Fruit fly (Drosophila melanogaster) whole organism, embryonic: ENCODE data around the gene CG8851.
A peak's percentile ranks its signal among the peaks of the same experiment; 100 is the strongest.

Source experiments
- Abd-B ChIP-seq: fragments of 200-800 bp; sonication (Bioruptor generic); optimal IDR thresholded peaks from 2 replicates; lab custom pipeline; 2018; ENCODE audit warnings: missing biosample characterization, mild to moderate bottlenecking, missing genetic modification characterization, moderate library complexity
- Ada2b ChIP-seq: fragments of 200-800 bp; sonication (Bioruptor generic); IDR thresholded peaks from 2 replicates; pipeline ENCODE4 v1.3.6; 2022; ENCODE audit warnings: missing biosample characterization, missing genetic modification characterization
- Asciz ChIP-seq: fragments of 200-800 bp; sonication (Bioruptor generic); optimal IDR thresholded peaks from 2 replicates; lab custom pipeline; 2017; ENCODE audit warnings: missing biosample characterization, mild to moderate bottlenecking, missing genetic modification characterization, missing genetic modification reagents
- Atf-2 ChIP-seq: fragments of 200-800 bp; sonication (Bioruptor generic); optimal IDR thresholded peaks from 2 replicates; lab custom pipeline; 2016; ENCODE audit warnings: missing biosample characterization, missing genetic modification characterization
- Atf6 ChIP-seq: fragments of 200-800 bp; sonication (Bioruptor generic); IDR thresholded peaks from 2 replicates; pipeline ENCODE4 v1.3.6; 2022; ENCODE audit warnings: missing biosample characterization, missing genetic modification characterization
- Bdp1 ChIP-seq: fragments of 200-800 bp; sonication (Bioruptor generic); optimal IDR thresholded peaks from 3 replicates; lab custom pipeline; 2016; ENCODE audit warnings: missing biosample characterization, missing genetic modification characterization
- C15 ChIP-seq: fragments of 200-800 bp; sonication (Bioruptor generic); IDR thresholded peaks from 3 replicates; pipeline ENCODE4 v1.3.6; 2022; ENCODE audit warnings: missing biosample characterization, missing genetic modification characterization
- CG1024 ChIP-seq: fragments of 200-800 bp; sonication (Bioruptor generic); IDR thresholded peaks from 2 replicates; pipeline ENCODE4 v1.3.6; 2022; ENCODE audit warnings: missing biosample characterization, missing genetic modification characterization
- CG10321 ChIP-seq: fragments of 200-800 bp; sonication (Bioruptor generic); IDR thresholded peaks from 2 replicates; pipeline ENCODE4 v1.3.6; 2022; ENCODE audit warnings: missing biosample characterization, missing genetic modification characterization
- CG11560 ChIP-seq: fragments of 200-800 bp; sonication (Bioruptor generic); IDR thresholded peaks from 3 replicates; pipeline ENCODE4 v1.3.6; 2022; ENCODE audit warnings: missing biosample characterization, missing genetic modification characterization
- CG14014 ChIP-seq: fragments of 200-800 bp; sonication (Bioruptor generic); IDR thresholded peaks from 2 replicates; pipeline ENCODE4 v1.3.6; 2022; ENCODE audit warnings: missing biosample characterization, missing genetic modification characterization
- CG14860 ChIP-seq: fragments of 200-800 bp; sonication (Bioruptor generic); IDR thresholded peaks from 3 replicates; pipeline ENCODE4 v1.3.6; 2022; ENCODE audit warnings: missing biosample characterization, missing genetic modification characterization; ENCODE audit not compliant: partially characterized antibody
- CG14965 ChIP-seq: fragments of 200-800 bp; sonication (Bioruptor generic); optimal IDR thresholded peaks from 2 replicates; lab custom pipeline; 2016; ENCODE audit warnings: missing biosample characterization, missing genetic modification characterization, borderline replicate concordance
- CG2678 ChIP-seq: fragments of 200-800 bp; sonication (Bioruptor generic); optimal IDR thresholded peaks from 3 replicates; lab custom pipeline; 2019; ENCODE audit warnings: missing biosample characterization, mild to moderate bottlenecking, missing genetic modification characterization, moderate library complexity
- CG31224 ChIP-seq: fragments of 200-800 bp; sonication (Bioruptor generic); IDR thresholded peaks from 2 replicates; pipeline ENCODE4 v1.3.6; 2022; ENCODE audit warnings: missing biosample characterization, missing genetic modification characterization
- CG3726 ChIP-seq: fragments of 200-800 bp; sonication (Bioruptor generic); IDR thresholded peaks from 3 replicates; pipeline ENCODE4, ENCODE4 v1.3.6; 2022; ENCODE audit warnings: missing biosample characterization, missing genetic modification characterization
- CG4617 ChIP-seq: fragments of 200-800 bp; sonication (Bioruptor generic); optimal IDR thresholded peaks from 3 replicates; lab custom pipeline; 2016; ENCODE audit warnings: missing biosample characterization, missing genetic modification characterization, borderline replicate concordance
- CG5245 ChIP-seq: fragments of 200-800 bp; sonication (Bioruptor generic); optimal IDR thresholded peaks from 3 replicates; lab custom pipeline; 2016; ENCODE audit warnings: missing biosample characterization, missing genetic modification characterization
- CG7372 ChIP-seq: fragments of 200-800 bp; sonication (Bioruptor generic); IDR thresholded peaks from 2 replicates; pipeline ENCODE4 v1.3.6; 2022; ENCODE audit warnings: missing biosample characterization, missing genetic modification characterization
- CG8478 ChIP-seq: fragments of >200 bp; optimal IDR thresholded peaks from 2 replicates; lab custom pipeline; 2018
- CG8765 ChIP-seq: fragments of 200-800 bp; sonication (Bioruptor generic); IDR thresholded peaks from 2 replicates; pipeline ENCODE4 v1.3.6; 2022; ENCODE audit warnings: missing biosample characterization, missing genetic modification characterization
- CG9609 ChIP-seq: fragments of 200-800 bp; sonication (Bioruptor generic); optimal IDR thresholded peaks from 3 replicates; lab custom pipeline; 2016; ENCODE audit warnings: missing biosample characterization, missing genetic modification characterization
- CrebB ChIP-seq: fragments of 200-800 bp; sonication (Bioruptor generic); optimal IDR thresholded peaks from 3 replicates; lab custom pipeline; 2018; ENCODE audit warnings: missing biosample characterization, mild to moderate bottlenecking, missing genetic modification characterization
- D19B ChIP-seq: fragments of 200-800 bp; sonication (Bioruptor generic); optimal IDR thresholded peaks from 2 replicates; lab custom pipeline; 2017; ENCODE audit warnings: missing biosample characterization, mild to moderate bottlenecking, missing genetic modification characterization
- Doc3 ChIP-seq: fragments of 200-800 bp; sonication (Bioruptor generic); IDR thresholded peaks from 3 replicates; pipeline ENCODE4 v1.3.6; 2022; ENCODE audit warnings: missing biosample characterization, missing genetic modification characterization; ENCODE audit not compliant: partially characterized antibody
- Dp ChIP-seq: fragments of 200-800 bp; sonication (Bioruptor generic); optimal IDR thresholded peaks from 2 replicates; lab custom pipeline; 2018; ENCODE audit warnings: missing biosample characterization, mild to moderate bottlenecking, missing genetic modification characterization, moderate library complexity
- Elba2 ChIP-seq: fragments of 200-800 bp; sonication (Bioruptor generic); optimal IDR thresholded peaks from 3 replicates; lab custom pipeline; 2016; ENCODE audit warnings: missing biosample characterization, missing genetic modification characterization
- Fer3 ChIP-seq: fragments of 200-800 bp; sonication (Bioruptor generic); optimal IDR thresholded peaks from 2 replicates; lab custom pipeline; 2018; ENCODE audit warnings: missing biosample characterization, mild to moderate bottlenecking, missing genetic modification characterization, moderate library complexity
- HmgD ChIP-seq: fragments of 200-800 bp; sonication (Bioruptor generic); optimal IDR thresholded peaks from 3 replicates; lab custom pipeline; 2016; ENCODE audit warnings: missing biosample characterization, missing genetic modification characterization
- Hmr ChIP-seq: fragments of 200-800 bp; sonication (Bioruptor generic); optimal IDR thresholded peaks from 3 replicates; lab custom pipeline; 2017; ENCODE audit warnings: mild to moderate bottlenecking, missing biosample characterization, missing genetic modification reagents, missing genetic modification characterization
- Hsf ChIP-seq: fragments of 200-800 bp; sonication (Bioruptor generic); optimal IDR thresholded peaks from 3 replicates; lab custom pipeline; 2016; ENCODE audit warnings: missing biosample characterization, missing genetic modification characterization
- Nf-YB ChIP-seq: fragments of 200-800 bp; sonication (Bioruptor generic); optimal IDR thresholded peaks from 3 replicates; lab custom pipeline; 2019; ENCODE audit warnings: missing biosample characterization, mild to moderate bottlenecking, missing genetic modification characterization, moderate library complexity
- Nf-YC ChIP-seq: fragments of 200-800 bp; optimal IDR thresholded peaks from 3 replicates; lab custom pipeline; 2019; ENCODE audit warnings: missing biosample characterization, mild to moderate bottlenecking, missing genetic modification characterization, moderate library complexity
- Oaz ChIP-seq: fragments of 200-800 bp; sonication (Bioruptor generic); IDR thresholded peaks from 2 replicates; pipeline ENCODE4 v1.3.6; 2022; ENCODE audit warnings: missing biosample characterization, missing genetic modification characterization
- ap ChIP-seq: fragments of 200-800 bp; sonication (Bioruptor generic); IDR thresholded peaks from 2 replicates; pipeline ENCODE4 v1.3.6; 2022; ENCODE audit warnings: missing biosample characterization, missing genetic modification characterization
- cad ChIP-seq: fragments of >200 bp; optimal IDR thresholded peaks from 2 replicates; lab custom pipeline; 2017; ENCODE audit warnings: missing biosample characterization, missing genetic modification characterization
- caup ChIP-seq: fragments of 200-800 bp; sonication (Bioruptor generic); optimal IDR thresholded peaks from 3 replicates; lab custom pipeline; 2017; ENCODE audit warnings: missing biosample characterization, mild to moderate bottlenecking, missing genetic modification characterization, moderate library complexity; ENCODE audit not compliant: severe bottlenecking
- ci ChIP-seq: fragments of 200-800 bp; sonication (Bioruptor generic); IDR thresholded peaks from 3 replicates; pipeline ENCODE4 v1.3.6; 2022; ENCODE audit warnings: missing biosample characterization, missing genetic modification characterization
- croc ChIP-seq: fragments of 200-800 bp; sonication (Bioruptor generic); conservative IDR thresholded peaks from 3 replicates; pipeline ENCODE4 v1.3.6; 2022; ENCODE audit warnings: missing biosample characterization, missing genetic modification characterization
- emc ChIP-seq: fragments of 200-800 bp; sonication (Bioruptor generic); optimal IDR thresholded peaks from 2 replicates; lab custom pipeline; 2016; ENCODE audit warnings: missing biosample characterization, missing genetic modification characterization
- fd96Cb ChIP-seq: fragments of 200-800 bp; sonication (Bioruptor generic); optimal IDR thresholded peaks from 2 replicates; lab custom pipeline; 2018; ENCODE audit warnings: missing biosample characterization, mild to moderate bottlenecking, missing genetic modification characterization, moderate library complexity
- hkb ChIP-seq, 2 experiments: fragments of 200-800 bp in 1 of 2; fragments of >200 bp in 1 of 2; sonication (Bioruptor generic) in 1 of 2; IDR thresholded peaks in 1 of 2; optimal IDR thresholded peaks in 1 of 2; 2 replicates each; pipeline versions ENCODE4 v1.3.6 to Lab custom; 2017 to 2022; ENCODE audit warnings: missing biosample characterization in 1 of 2, missing genetic modification characterization in 1 of 2
- hth ChIP-seq: fragments of >200 bp; optimal IDR thresholded peaks from 2 replicates; lab custom pipeline; 2017; ENCODE audit warnings: inconsistent platforms
- kni ChIP-seq: fragments of 200-800 bp; sonication (Bioruptor generic); optimal IDR thresholded peaks from 3 replicates; lab custom pipeline; 2017; ENCODE audit warnings: mild to moderate bottlenecking, missing biosample characterization, missing genetic modification reagents, missing genetic modification characterization
- phol ChIP-seq: fragments of 200-800 bp; sonication (Bioruptor generic); optimal IDR thresholded peaks from 3 replicates; lab custom pipeline; 2018; ENCODE audit warnings: missing biosample characterization, mild to moderate bottlenecking, missing genetic modification characterization, moderate library complexity
- psq ChIP-seq: fragments of 200-800 bp; sonication (Bioruptor generic); optimal IDR thresholded peaks from 2 replicates; lab custom pipeline; 2017; ENCODE audit warnings: missing biosample characterization, missing genetic modification characterization
- sd ChIP-seq: fragments of 200-800 bp; sonication (Bioruptor generic); optimal IDR thresholded peaks from 3 replicates; lab custom pipeline; 2018; ENCODE audit warnings: missing biosample characterization, mild to moderate bottlenecking, missing genetic modification characterization, moderate library complexity
- seq ChIP-seq: fragments of 200-800 bp; sonication (Bioruptor generic); IDR thresholded peaks from 2 replicates; pipeline ENCODE4 v1.3.6; 2022; ENCODE audit warnings: missing biosample characterization, missing genetic modification characterization
- sob ChIP-seq: fragments of 200-800 bp; sonication (Bioruptor generic); IDR thresholded peaks from 2 replicates; pipeline ENCODE4 v1.3.6; 2022; ENCODE audit warnings: missing biosample characterization, missing genetic modification characterization
- sug ChIP-seq: fragments of 200-800 bp; optimal IDR thresholded peaks from 2 replicates; lab custom pipeline; 2019; ENCODE audit warnings: missing biosample characterization, mild to moderate bottlenecking, missing genetic modification characterization, moderate library complexity
- twi ChIP-seq: fragments of 200-800 bp; optimal IDR thresholded peaks from 2 replicates; lab custom pipeline; 2019; ENCODE audit warnings: missing biosample characterization, mild to moderate bottlenecking, missing genetic modification characterization, moderate library complexity
- tx ChIP-seq: fragments of 200-800 bp; sonication (Bioruptor generic); optimal IDR thresholded peaks from 2 replicates; lab custom pipeline; 2016; ENCODE audit warnings: missing biosample characterization, missing genetic modification characterization

CG8851 gene

DNA sequence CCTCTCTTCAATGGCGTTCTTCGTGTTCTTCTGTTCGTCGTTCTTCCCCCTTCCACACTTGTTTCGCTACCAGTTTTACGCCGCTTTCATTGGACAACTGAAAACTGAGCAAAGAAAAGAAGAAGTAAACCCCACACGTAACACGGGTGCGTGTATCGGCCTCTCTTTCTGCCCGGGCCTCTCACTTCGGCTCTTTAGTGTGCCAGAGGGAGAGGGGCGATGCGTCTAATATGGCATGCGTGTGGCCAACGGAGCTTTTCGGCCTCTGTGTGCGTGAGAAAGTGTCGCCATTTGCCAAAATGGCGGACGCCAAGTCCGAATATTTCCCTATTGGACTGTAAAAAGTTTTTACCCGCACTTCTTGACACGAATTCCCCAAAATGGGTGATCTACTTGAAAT is 20.5 kb downstream of the CG8851 start (continued):
- TF ChIP-seq Oaz (GFP tag; lab: Robert Waterston, UW) (no peak), Hsf (GFP tag; lab: Kevin White, UChicago) (no peak), CG1024 (GFP tag; lab: Robert Waterston, UW) (no peak), CrebB (no peak), CG8765 (GFP tag; lab: Robert Waterston, UW) (no peak), Bdp1 (GFP tag; lab: Kevin White, UChicago) (no peak), CG7372 (no peak), seq (GFP tag; lab: Robert Waterston, UW) (no peak), phol (tag; lab: Kevin White, UChicago) (peak; percentile 81), CG10321 (GFP tag; lab: Robert Waterston, UW) (peak; percentile 96), CG9609 (GFP tag; lab: Kevin White, UChicago) (no peak), croc (GFP tag; lab: Robert Waterston, UW) (no peak), HmgD (GFP tag; lab: Kevin White, UChicago) (no peak), CG3726 (no peak), CG2678 (tag; lab: Kevin White, UChicago) (no peak), CG14014 (GFP tag; lab: Robert Waterston, UW) (no peak), sug (peak; percentile 26), Atf6 (no peak), CG14860 (no peak), Atf-2 (GFP tag; lab: Kevin White, UChicago) (no peak), hkb (optimal IDR thresholded peaks at IDR 0.05; lab: Kevin White, UChicago) (no peak), hkb (GFP tag; IDR thresholded peaks at IDR 0.05; lab: Robert Waterston, UW) (no peak), sob (peak; percentile 82), twi (no peak), fd96Cb (tag; lab: Kevin White, UChicago) (no peak), Dp (no peak), emc (GFP tag; lab: Kevin White, UChicago) (no peak), Elba2 (GFP tag; lab: Kevin White, UChicago) (no peak), Fer3 (no peak), kni (GFP tag; lab: Kevin White, UChicago) (no peak), CG31224 (GFP tag; lab: Robert Waterston, UW) (no peak), CG8478 (lab: Kevin White, UChicago) (peak; percentile 81), hth (no peak), sd (tag; lab: Kevin White, UChicago) (no peak), CG11560 (tag; lab: Robert Waterston, UW) (no peak), CG4617 (GFP tag; lab: Kevin White, UChicago) (no peak), ci (GFP tag; lab: Robert Waterston, UW) (0 out of 3 replicates have a peak, but pooled peaks have one; percentile 15), D19B (GFP tag; lab: Kevin White, UChicago) (no peak), ap (GFP tag; lab: Robert Waterston, UW) (no peak), cad (no peak), Abd-B (GFP tag; lab: Kevin White, UChicago) (no peak), Ada2b (GFP tag; lab: Robert Waterston, UW) (no peak), CG14965 (GFP tag; lab: Kevin White, UChicago) (no peak), psq (GFP tag; lab: Kevin White, UChicago) (no peak), CG5245 (no peak), Nf-YC (tag; lab: Kevin White, UChicago) (peak; percentile 98), Doc3 (GFP tag; lab: Robert Waterston, UW) (no peak), Hmr (GFP tag; lab: Kevin White, UChicago) (no peak), Asciz (no peak), tx (no peak), Nf-YB (GFP tag; lab: Kevin White, UChicago) (peak; percentile 97), C15 (no peak), caup (GFP tag; lab: Kevin White, UChicago) (no peak)
